Worm (Caenorhabditis elegans) whole organism, young adult: Measurements from ENCODE around the gene F17C11.12.

Experiments used
- B0261.1 ChIP-seq: sonication (generic microtip); optimal IDR thresholded peaks from 2 replicates; lab custom pipeline; 2016; ENCODE audit warnings: mild to moderate bottlenecking, missing genetic modification characterization, moderate library complexity, missing compliant biosample characterization
- C17E4.6 ChIP-seq: fragments of 200-800 bp; sonication (Bioruptor generic); IDR thresholded peaks from 2 replicates; pipeline ENCODE4 v1.3.6; 2022; ENCODE audit warnings: missing genetic modification reagents, missing genetic modification characterization, missing compliant biosample characterization
- F52B5.7 ChIP-seq: sonication (generic microtip); optimal IDR thresholded peaks from 2 replicates; lab custom pipeline; 2016; ENCODE audit warnings: mild to moderate bottlenecking, missing genetic modification characterization, missing compliant biosample characterization
- F55B11.4 ChIP-seq: sonication (generic microtip); optimal IDR thresholded peaks from 2 replicates; lab custom pipeline; 2016; ENCODE audit warnings: missing compliant biosample characterization, missing genetic modification characterization, borderline replicate concordance; ENCODE audit not compliant: insufficient read depth
- T07F8.4 ChIP-seq: sonication (generic microtip); optimal IDR thresholded peaks from 2 replicates; lab custom pipeline; 2016; ENCODE audit warnings: mild to moderate bottlenecking, missing genetic modification characterization, moderate library complexity, missing compliant biosample characterization
- Y56A3A.18 ChIP-seq: fragments of 200-800 bp; sonication (Bioruptor generic); IDR thresholded peaks from 2 replicates; pipeline ENCODE4 v1.3.6; 2022; ENCODE audit warnings: missing genetic modification reagents, missing genetic modification characterization, missing compliant biosample characterization
- cebp-1 ChIP-seq, 2 experiments: fragments of 200-800 bp in 1 of 2; sonication (Bioruptor generic) in 1 of 2; sonication (generic microtip) in 1 of 2; IDR thresholded peaks in 1 of 2; optimal IDR thresholded peaks in 1 of 2; 2 replicates each; pipeline versions ENCODE4 v1.3.6 to Lab custom; 2017 to 2022; ENCODE audit warnings: missing compliant biosample characterization in 2 of 2, missing genetic modification characterization in 2 of 2, mild to moderate bottlenecking in 1 of 2, missing genetic modification reagents in 1 of 2, moderate library complexity in 1 of 2
- cebp-2 ChIP-seq: fragments of 200-800 bp; sonication (Bioruptor generic); IDR thresholded peaks from 2 replicates; pipeline ENCODE4 v1.3.6; 2022; ENCODE audit warnings: missing genetic modification characterization, missing compliant biosample characterization
- ceh-100 ChIP-seq: fragments of 200-800 bp; sonication (Bioruptor generic); IDR thresholded peaks from 2 replicates; pipeline ENCODE4 v1.3.6; 2022; ENCODE audit warnings: missing genetic modification reagents, missing genetic modification characterization, missing compliant biosample characterization
- ceh-27 ChIP-seq: fragments of 200-800 bp; sonication (Bioruptor generic); optimal IDR thresholded peaks from 2 replicates; lab custom pipeline; 2018; ENCODE audit warnings: mild to moderate bottlenecking, missing genetic modification characterization, moderate library complexity, missing compliant biosample characterization
- ceh-58 ChIP-seq: fragments of 200-800 bp; sonication (Bioruptor generic); IDR thresholded peaks from 2 replicates; pipeline ENCODE4 v1.3.6; 2022; ENCODE audit warnings: missing genetic modification characterization, missing compliant biosample characterization
- ceh-91 ChIP-seq: fragments of 200-800 bp; sonication (Bioruptor generic); IDR thresholded peaks from 2 replicates; pipeline ENCODE4 v1.3.6; 2022; ENCODE audit warnings: missing genetic modification reagents, missing genetic modification characterization, missing compliant biosample characterization
- dox-1 ChIP-seq: fragments of 200-800 bp; sonication (Bioruptor generic); IDR thresholded peaks from 2 replicates; pipeline ENCODE4 v1.3.6; 2022; ENCODE audit warnings: missing genetic modification reagents, missing genetic modification characterization, missing compliant biosample characterization
- ets-4 ChIP-seq: fragments of 200-800 bp; sonication (Bioruptor generic); optimal IDR thresholded peaks from 2 replicates; lab custom pipeline; 2018; ENCODE audit warnings: mild to moderate bottlenecking, missing genetic modification characterization, missing compliant biosample characterization
- fkh-3 ChIP-seq: sonication (generic microtip); optimal IDR thresholded peaks from 2 replicates; lab custom pipeline; 2016; ENCODE audit warnings: mild to moderate bottlenecking, missing genetic modification characterization, missing compliant biosample characterization
- gei-17 ChIP-seq: fragments of 200-800 bp; sonication (Bioruptor generic); optimal IDR thresholded peaks from 2 replicates; lab custom pipeline; 2018; ENCODE audit warnings: mild to moderate bottlenecking, missing genetic modification characterization, missing compliant biosample characterization
- hlh-26 ChIP-seq: fragments of 200-800 bp; sonication (Bioruptor generic); conservative IDR thresholded peaks from 2 replicates; pipeline ENCODE4 v1.3.6; 2022; ENCODE audit warnings: missing genetic modification reagents, missing genetic modification characterization, missing compliant biosample characterization
- let-607 ChIP-seq, 2 experiments: fragments of 200-800 bp in 1 of 2; sonication (Bioruptor generic) in 1 of 2; sonication (generic microtip) in 1 of 2; optimal IDR thresholded peaks; 2 replicates each; lab custom pipeline; 2016 to 2018; ENCODE audit warnings: mild to moderate bottlenecking in 2 of 2, missing compliant biosample characterization in 2 of 2, missing genetic modification characterization in 2 of 2, moderate library complexity in 2 of 2, missing genotype in 1 of 2
- lin-35 ChIP-seq, 3 experiments: fragments of 150-350 bp in 2 of 3; sonication (generic microtip) in 1 of 3; optimal IDR thresholded peaks; 2 replicates each; lab custom pipeline; 2014 to 2018; ENCODE audit warnings: missing biosample characterization in 3 of 3, missing genetic modification characterization in 3 of 3, missing genetic modification reagents in 3 of 3
- madf-8 ChIP-seq: fragments of 200-800 bp; sonication (Bioruptor generic); conservative IDR thresholded peaks from 2 replicates; pipeline ENCODE4 v1.3.6; 2022; ENCODE audit warnings: missing genetic modification reagents, missing genetic modification characterization, missing compliant biosample characterization
- nhr-120 ChIP-seq: fragments of 200-800 bp; sonication (Bioruptor generic); IDR thresholded peaks from 2 replicates; pipeline ENCODE4 v1.3.6; 2022; ENCODE audit warnings: missing genetic modification characterization, missing compliant biosample characterization
- nhr-80 ChIP-seq: sonication (generic microtip); optimal IDR thresholded peaks from 2 replicates; lab custom pipeline; 2016; ENCODE audit warnings: missing genetic modification characterization, missing compliant biosample characterization
- nhr-90 ChIP-seq: sonication (generic microtip); optimal IDR thresholded peaks from 2 replicates; lab custom pipeline; 2016; ENCODE audit warnings: missing genotype, mild to moderate bottlenecking, missing genetic modification characterization, missing compliant biosample characterization
- rpc-1 ChIP-seq, 2 experiments: fragments of 150-350 bp in 1 of 2; sonication (generic microtip) in 1 of 2; optimal IDR thresholded peaks; 2 replicates each; lab custom pipeline; 2014 to 2018; ENCODE audit warnings: missing biosample characterization in 1 of 2, missing genetic modification characterization in 1 of 2, missing genetic modification reagents in 1 of 2, missing genotype in 1 of 2
- sea-2 ChIP-seq: fragments of 200-800 bp; sonication (Bioruptor generic); IDR thresholded peaks from 2 replicates; pipeline ENCODE4 v1.3.6; 2022; ENCODE audit warnings: missing genetic modification characterization, missing compliant biosample characterization
- snpc-1.3 ChIP-seq: sonication (generic microtip); optimal IDR thresholded peaks from 2 replicates; lab custom pipeline; 2017; ENCODE audit warnings: missing genetic modification characterization, mild to moderate bottlenecking, missing compliant biosample characterization, antibody characterized with exemption, moderate library complexity, missing genotype, missing genetic modification reagents; ENCODE audit not compliant: insufficient read depth
- snpc-4 ChIP-seq, 5 experiments: fragments of 150-350 bp in 1 of 5; sonication (generic microtip) in 4 of 5; optimal IDR thresholded peaks; 2 replicates each; lab custom pipeline; 2014 to 2018; ENCODE audit warnings: missing genetic modification characterization in 5 of 5, missing biosample characterization in 3 of 5, antibody characterized with exemption in 2 of 5, mild to moderate bottlenecking in 2 of 5, missing compliant biosample characterization in 2 of 5, missing genotype in 2 of 5, moderate library complexity in 2 of 5, missing genetic modification reagents in 1 of 5
- sptf-2 ChIP-seq: fragments of 200-800 bp; sonication (Bioruptor generic); optimal IDR thresholded peaks from 2 replicates; lab custom pipeline; 2018; ENCODE audit warnings: mild to moderate bottlenecking, missing genetic modification characterization, missing compliant biosample characterization
- tbp1 ChIP-seq: fragments of 200-800 bp; sonication (Bioruptor generic); optimal IDR thresholded peaks from 2 replicates; lab custom pipeline; 2018; ENCODE audit warnings: mild to moderate bottlenecking, missing genetic modification characterization, missing compliant biosample characterization
- zfh-2 ChIP-seq: fragments of 200-800 bp; sonication (Bioruptor generic); conservative IDR thresholded peaks from 2 replicates; pipeline ENCODE4 v1.3.6; 2022; ENCODE audit warnings: missing genetic modification reagents, missing genetic modification characterization, missing compliant biosample characterization

Gene F17C11.12

DNA sequence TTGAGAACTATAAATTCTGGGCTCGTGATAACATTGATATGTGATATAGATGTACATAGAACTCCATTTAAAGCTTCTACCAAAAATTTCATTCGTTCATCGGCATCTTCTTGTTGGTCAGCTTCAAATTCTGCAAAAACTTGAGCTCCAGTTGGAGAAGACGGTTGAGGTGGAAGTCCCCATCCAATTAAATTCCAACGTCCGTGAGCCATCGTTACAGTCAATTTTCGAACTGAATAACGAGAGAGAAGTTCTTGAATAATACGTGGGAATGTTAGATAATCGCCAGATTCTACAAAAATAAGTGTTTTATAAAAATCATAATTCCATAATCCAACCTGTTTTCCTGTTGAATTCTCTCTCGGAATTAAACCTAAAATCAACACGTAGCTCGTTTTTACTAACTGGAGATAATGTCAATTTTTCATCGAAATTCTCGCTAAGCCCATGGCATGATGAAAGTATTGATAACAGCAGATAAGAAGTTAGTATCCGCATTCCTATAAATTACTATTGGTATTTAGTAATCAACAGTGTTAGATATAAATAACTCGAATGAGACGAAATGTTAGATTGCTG, 21.7 kb upstream of the F17C11.12 start, which contains the start of gene pigt-1 (continued):
- no peak for TF ChIP-seq snpc-1.3 (tag; lab: Kevin White, UChicago)
- TF ChIP-seq rpc-1 (optimal IDR thresholded peaks at IDR 0.05; lab: Kevin White, UChicago): no peak
- TF ChIP-seq rpc-1 (tag; optimal IDR thresholded peaks at IDR 0.05; lab: Kevin White, UChicago): no peak
- peak; percentile 11 for TF ChIP-seq ets-4
- no peak for TF ChIP-seq tbp1 (GFP tag; lab: Kevin White, UChicago)
- TF ChIP-seq madf-8 (GFP tag; lab: Robert Waterston, UW): no peak
- TF ChIP-seq Y56A3A.18 (GFP tag; lab: Robert Waterston, UW): no peak
- no peak for TF ChIP-seq C17E4.6 (GFP tag; lab: Robert Waterston, UW)
- TF ChIP-seq fkh-3 (tag; lab: Kevin White, UChicago): peak; percentile 25
- TF ChIP-seq sptf-2 (GFP tag; lab: Kevin White, UChicago): no peak
- no peak for TF ChIP-seq ceh-91 (GFP tag; lab: Robert Waterston, UW)
- TF ChIP-seq gei-17 (GFP tag; lab: Kevin White, UChicago): no peak
- no peak for TF ChIP-seq hlh-26 (GFP tag; lab: Robert Waterston, UW)
- TF ChIP-seq lin-35 (GFP tag; optimal IDR thresholded peaks at IDR 0.05; lab: Kevin White, UChicago): no peak
- no peak for TF ChIP-seq cebp-1 (GFP tag; IDR thresholded peaks at IDR 0.05; lab: Robert Waterston, UW)
- TF ChIP-seq cebp-1 (tag; optimal IDR thresholded peaks at IDR 0.05; lab: Kevin White, UChicago): peak; percentile 30
- TF ChIP-seq zfh-2 (GFP tag; lab: Robert Waterston, UW): no peak
- no peak for TF ChIP-seq ceh-27 (GFP tag; lab: Kevin White, UChicago)
- TF ChIP-seq ceh-100: no peak
- no peak for TF ChIP-seq F52B5.7 (tag; lab: Kevin White, UChicago)
- no peak for TF ChIP-seq snpc-4 (GFP tag; optimal IDR thresholded peaks at IDR 0.05; lab: Kevin White, UChicago)
- TF ChIP-seq snpc-4 (tag; optimal IDR thresholded peaks at IDR 0.05; lab: Kevin White, UChicago): peak in 1 of 4 experiments; percentile 9
- no peak for TF ChIP-seq T07F8.4 (tag; lab: Kevin White, UChicago)
- TF ChIP-seq B0261.1 (tag; lab: Kevin White, UChicago): no peak
- no peak for TF ChIP-seq ceh-58 (GFP tag; lab: Robert Waterston, UW)
- peak in 1 of 2 experiments; percentile 0 for TF ChIP-seq let-607 (tag; optimal IDR thresholded peaks at IDR 0.05; lab: Kevin White, UChicago)
- TF ChIP-seq sea-2 (GFP tag; lab: Robert Waterston, UW): no peak
- TF ChIP-seq dox-1 (GFP tag; lab: Robert Waterston, UW): no peak
- no peak for TF ChIP-seq cebp-2 (GFP tag; lab: Robert Waterston, UW)

ce11 chrV:10955681-10956476, 19.2 kb upstream of the F17C11.12 start, which contains the start of gene F17C11.13:
TSS of gene F17C11.13 (plus strand) at chrV:10955923.
- peak; percentile 29 for TF ChIP-seq nhr-80
- no peak for TF ChIP-seq F55B11.4 (tag; lab: Kevin White, UChicago)

- TF ChIP-seq nhr-80 (peak; percentile 14), nhr-90 (tag; lab: Kevin White, UChicago) (no peak)
Observed at ce11 chrV:10954832-10955231, 18.1 kb upstream of the F17C11.12 start, which contains the start of gene F17C11.6. TSS of gene F17C11.6 (plus strand) at chrV:10955121.

- peak in 1 of 3 experiments; percentile 22 for TF ChIP-seq lin-35 (GFP tag; optimal IDR thresholded peaks at IDR 0.05; lab: Kevin White, UChicago)
- TF ChIP-seq nhr-120 (GFP tag; lab: Robert Waterston, UW): no peak
Observed at ce11 chrV:10954334-10954733, 17.6 kb upstream of the F17C11.12 start, which contains the start of gene clec-221. TSS of gene clec-221 (minus strand) at chrV:10954434.
